Worm (Caenorhabditis elegans): Measurements from ENCODE around the gene catp-8.

DNA sequence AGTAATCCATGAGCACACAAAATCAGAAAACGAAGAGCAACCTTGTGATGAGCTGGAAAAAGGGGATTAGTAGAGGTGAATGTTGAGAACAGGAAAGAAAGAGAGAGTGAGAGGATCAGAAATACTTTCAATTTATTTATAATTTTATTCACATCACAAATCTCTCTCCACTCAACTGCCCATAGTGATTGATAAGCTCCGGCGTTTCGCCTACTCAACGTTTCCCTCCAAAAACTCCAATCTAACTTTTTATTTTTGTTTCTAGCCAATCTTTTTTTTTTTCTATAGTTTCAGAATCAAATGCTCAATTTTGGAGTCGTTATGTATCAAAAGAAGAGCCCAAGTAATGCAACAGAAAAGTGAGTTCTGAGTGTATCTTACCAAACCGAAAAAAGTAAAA lies 53.6 kb downstream of the catp-8 start, which contains the start of gene kin-4:
- TF ChIP-seq syd-9 (tag; optimal IDR thresholded peaks at IDR 0.05) (no peak), C08G9.2 (tag; optimal IDR thresholded peaks at IDR 0.05) (no peak), pax-1 (tag; optimal IDR thresholded peaks at IDR 0.05) (no peak), ceh-31 (tag; optimal IDR thresholded peaks at IDR 0.05) (no peak), hlh-13 (GFP tag; optimal IDR thresholded peaks at IDR 0.05) (no peak), rnt-1 (tag; optimal IDR thresholded peaks at IDR 0.05) (no peak), ceh-48 (tag; optimal IDR thresholded peaks at IDR 0.05) (no peak), ceh-2 (tag; optimal IDR thresholded peaks at IDR 0.05) (no peak), nhr-11 (tag; optimal IDR thresholded peaks at IDR 0.05) (no peak), pha-2 (tag; optimal IDR thresholded peaks at IDR 0.05) (no peak), elt-2 (tag; optimal IDR thresholded peaks at IDR 0.05) (no peak), fax-1 (tag; optimal IDR thresholded peaks at IDR 0.05) (no peak), dve-1 (tag; optimal IDR thresholded peaks at IDR 0.05) (no peak)
